Fruit fly (Drosophila melanogaster) whole organism, embryonic: ENCODE measurements around the gene CG43402.
A peak's percentile ranks its signal among the peaks of the same experiment; 100 is the strongest.

Experiments
- Blimp-1 ChIP-seq: fragments of 200-800 bp; sonication (Bioruptor generic); optimal IDR thresholded peaks from 3 replicates; lab custom pipeline; 2018; ENCODE audit warnings: missing biosample characterization, missing genetic modification characterization, mild to moderate bottlenecking, moderate library complexity, missing genetic modification reagents
- CG1024 ChIP-seq: fragments of 200-800 bp; sonication (Bioruptor generic); IDR thresholded peaks from 2 replicates; pipeline ENCODE4 v1.3.6; 2022; ENCODE audit warnings: missing biosample characterization, missing genetic modification characterization
- CG10274 ChIP-seq: fragments of 200-800 bp; sonication (Bioruptor generic); optimal IDR thresholded peaks from 3 replicates; lab custom pipeline; 2017; ENCODE audit warnings: missing biosample characterization, mild to moderate bottlenecking, missing genetic modification characterization
- CG10959 ChIP-seq: fragments of 200-800 bp; sonication (Bioruptor generic); IDR thresholded peaks from 2 replicates; pipeline ENCODE4 v1.3.6; 2022; ENCODE audit warnings: missing biosample characterization, missing genetic modification characterization
- CG10979 ChIP-seq: fragments of 200-800 bp; sonication (Bioruptor generic); optimal IDR thresholded peaks from 2 replicates; lab custom pipeline; 2018; ENCODE audit warnings: missing biosample characterization, mild to moderate bottlenecking, missing genetic modification characterization, moderate library complexity
- CG11085 ChIP-seq: fragments of 200-800 bp; sonication (Bioruptor generic); IDR thresholded peaks from 2 replicates; pipeline ENCODE4 v1.3.6; 2022; ENCODE audit warnings: missing biosample characterization, missing genetic modification characterization
- CG12155 ChIP-seq: fragments of 200-800 bp; sonication (Bioruptor generic); optimal IDR thresholded peaks from 3 replicates; lab custom pipeline; 2016; ENCODE audit warnings: missing biosample characterization, missing genetic modification characterization
- CG14667 ChIP-seq: fragments of 200-800 bp; sonication (Bioruptor generic); IDR thresholded peaks from 2 replicates; pipeline ENCODE4 v1.3.6; 2022; ENCODE audit warnings: missing biosample characterization, missing genetic modification characterization
- CG17361 ChIP-seq: fragments of 200-800 bp; sonication (Bioruptor generic); IDR thresholded peaks from 3 replicates; pipeline ENCODE4 v1.3.6; 2022; ENCODE audit warnings: missing biosample characterization, missing genetic modification characterization
- CG3163 ChIP-seq: fragments of 200-800 bp; sonication (Bioruptor generic); optimal IDR thresholded peaks from 3 replicates; lab custom pipeline; 2016; ENCODE audit warnings: missing biosample characterization, missing genetic modification characterization
- CG32532 ChIP-seq: fragments of 200-800 bp; sonication (Bioruptor generic); IDR thresholded peaks from 2 replicates; pipeline ENCODE4 v1.3.6; 2022; ENCODE audit warnings: missing biosample characterization, missing genetic modification characterization
- CG32767 ChIP-seq: fragments of 200-800 bp; sonication (Bioruptor generic); IDR thresholded peaks from 2 replicates; pipeline ENCODE4 v1.3.6; 2022; ENCODE audit warnings: missing biosample characterization, missing genetic modification characterization
- CG4854 ChIP-seq: fragments of 200-800 bp; sonication (Bioruptor generic); optimal IDR thresholded peaks from 2 replicates; lab custom pipeline; 2016; ENCODE audit warnings: missing biosample characterization, missing genetic modification characterization, inconsistent platforms
- CG5245 ChIP-seq: fragments of 200-800 bp; sonication (Bioruptor generic); optimal IDR thresholded peaks from 3 replicates; lab custom pipeline; 2016; ENCODE audit warnings: missing biosample characterization, missing genetic modification characterization
- CG6254 ChIP-seq: fragments of 200-800 bp; sonication (Bioruptor generic); optimal IDR thresholded peaks from 3 replicates; lab custom pipeline; 2017; ENCODE audit warnings: mild to moderate bottlenecking, missing biosample characterization, missing genetic modification reagents, missing genetic modification characterization
- CG6765 ChIP-seq: fragments of 200-800 bp; sonication (Bioruptor generic); optimal IDR thresholded peaks from 3 replicates; lab custom pipeline; 2017; ENCODE audit warnings: missing biosample characterization, mild to moderate bottlenecking, missing genetic modification characterization
- CG7963 ChIP-seq: fragments of 200-800 bp; sonication (Bioruptor generic); IDR thresholded peaks from 3 replicates; pipeline ENCODE4 v1.3.6; 2022; ENCODE audit warnings: missing biosample characterization, missing genetic modification characterization; ENCODE audit not compliant: partially characterized antibody
- Dek ChIP-seq: fragments of 200-800 bp; sonication (Bioruptor generic); optimal IDR thresholded peaks from 3 replicates; lab custom pipeline; 2019; ENCODE audit warnings: missing biosample characterization, mild to moderate bottlenecking, missing genetic modification characterization, moderate library complexity
- Doc3 ChIP-seq: fragments of 200-800 bp; sonication (Bioruptor generic); IDR thresholded peaks from 3 replicates; pipeline ENCODE4 v1.3.6; 2022; ENCODE audit warnings: missing biosample characterization, missing genetic modification characterization; ENCODE audit not compliant: partially characterized antibody
- Ets97D ChIP-seq: fragments of 200-800 bp; sonication (Bioruptor generic); optimal IDR thresholded peaks from 3 replicates; lab custom pipeline; 2016; ENCODE audit warnings: missing biosample characterization, missing genetic modification characterization
- Gsc ChIP-seq: fragments of 200-800 bp; sonication (Bioruptor generic); IDR thresholded peaks from 2 replicates; pipeline ENCODE4 v1.3.6; 2022; ENCODE audit warnings: missing biosample characterization, missing genetic modification characterization
- Gug ChIP-seq: fragments of 200-800 bp; sonication (Bioruptor generic); IDR thresholded peaks from 4 replicates; pipeline ENCODE4 v1.3.6; 2022; ENCODE audit warnings: missing biosample characterization, missing genetic modification characterization
- Hey ChIP-seq: fragments of 200-800 bp; sonication (Bioruptor generic); optimal IDR thresholded peaks from 3 replicates; lab custom pipeline; 2018; ENCODE audit warnings: missing biosample characterization, mild to moderate bottlenecking, missing genetic modification characterization
- Hmx ChIP-seq: fragments of 200-800 bp; sonication (Bioruptor generic); optimal IDR thresholded peaks from 2 replicates; lab custom pipeline; 2016; ENCODE audit warnings: missing biosample characterization, missing genetic modification characterization
- Hr39 ChIP-seq: fragments of >200 bp; optimal IDR thresholded peaks from 2 replicates; lab custom pipeline; 2017
- Hr78 ChIP-seq, 2 experiments: fragments of 200-800 bp in 1 of 2; fragments of >200 bp in 1 of 2; sonication (Bioruptor generic) in 1 of 2; optimal IDR thresholded peaks; 2 replicates each; lab custom pipeline; 2017 to 2019; ENCODE audit warnings: missing biosample characterization in 2 of 2, missing genetic modification characterization in 2 of 2, mild to moderate bottlenecking in 1 of 2, moderate library complexity in 1 of 2
- Hsf ChIP-seq: fragments of 200-800 bp; sonication (Bioruptor generic); optimal IDR thresholded peaks from 3 replicates; lab custom pipeline; 2016; ENCODE audit warnings: missing biosample characterization, missing genetic modification characterization
- Oli ChIP-seq: fragments of 200-800 bp; sonication (Bioruptor generic); optimal IDR thresholded peaks from 2 replicates; lab custom pipeline; 2018; ENCODE audit warnings: missing biosample characterization, mild to moderate bottlenecking, missing genetic modification characterization, moderate library complexity
- Ptx1 ChIP-seq: fragments of 200-800 bp; sonication (Bioruptor generic); IDR thresholded peaks from 2 replicates; pipeline ENCODE4 v1.3.6; 2022; ENCODE audit warnings: missing biosample characterization, missing genetic modification characterization
- Sry-β ChIP-seq: fragments of 200-800 bp; sonication (Bioruptor generic); optimal IDR thresholded peaks from 2 replicates; lab custom pipeline; 2018; ENCODE audit warnings: missing biosample characterization, mild to moderate bottlenecking, missing genetic modification characterization, moderate library complexity
- Usf ChIP-seq: fragments of 200-800 bp; sonication (Bioruptor generic); optimal IDR thresholded peaks from 2 replicates; lab custom pipeline; 2017; ENCODE audit warnings: missing genotype, missing biosample characterization, missing genetic modification characterization
- Xrp1 ChIP-seq: fragments of 200-800 bp; sonication (Bioruptor generic); IDR thresholded peaks from 2 replicates; pipeline ENCODE4 v1.3.6; 2022; ENCODE audit warnings: missing biosample characterization, missing genetic modification characterization
- ci ChIP-seq: fragments of 200-800 bp; sonication (Bioruptor generic); IDR thresholded peaks from 3 replicates; pipeline ENCODE4 v1.3.6; 2022; ENCODE audit warnings: missing biosample characterization, missing genetic modification characterization
- eve ChIP-seq, 2 experiments: fragments of >200 bp; optimal IDR thresholded peaks; 2 replicates each; lab custom pipeline; 2017; ENCODE audit warnings: missing biosample characterization in 2 of 2, missing genetic modification characterization in 2 of 2
- gcm2 ChIP-seq: fragments of 200-800 bp; sonication (Bioruptor generic); optimal IDR thresholded peaks from 2 replicates; lab custom pipeline; 2016; ENCODE audit warnings: missing biosample characterization, missing genetic modification characterization
- gfzf ChIP-seq: fragments of 200-800 bp; sonication (Bioruptor generic); optimal IDR thresholded peaks from 2 replicates; lab custom pipeline; 2016; ENCODE audit warnings: missing biosample characterization, mild to moderate bottlenecking, missing genetic modification characterization, moderate library complexity
- hkb ChIP-seq, 2 experiments: fragments of 200-800 bp in 1 of 2; fragments of >200 bp in 1 of 2; sonication (Bioruptor generic) in 1 of 2; IDR thresholded peaks in 1 of 2; optimal IDR thresholded peaks in 1 of 2; 2 replicates each; pipeline versions ENCODE4 v1.3.6 to Lab custom; 2017 to 2022; ENCODE audit warnings: missing biosample characterization in 1 of 2, missing genetic modification characterization in 1 of 2
- hth ChIP-seq: fragments of >200 bp; optimal IDR thresholded peaks from 2 replicates; lab custom pipeline; 2017; ENCODE audit warnings: inconsistent platforms
- lilli ChIP-seq: fragments of 200-800 bp; sonication (Bioruptor generic); optimal IDR thresholded peaks from 3 replicates; lab custom pipeline; 2016; ENCODE audit warnings: missing biosample characterization, missing genetic modification characterization
- lmd ChIP-seq: fragments of 200-800 bp; sonication (Bioruptor generic); IDR thresholded peaks from 2 replicates; pipeline ENCODE4 v1.3.6; 2022; ENCODE audit warnings: missing biosample characterization, missing genetic modification characterization
- lola ChIP-seq, 3 experiments: fragments of >200 bp in 2 of 3; fragments of 200-800 bp in 1 of 3; sonication (Bioruptor generic) in 1 of 3; optimal IDR thresholded peaks; 2 replicates each; lab custom pipeline; 2017 to 2019; ENCODE audit warnings: missing biosample characterization in 3 of 3, missing genetic modification characterization in 3 of 3, mild to moderate bottlenecking in 1 of 3, moderate library complexity in 1 of 3
- mam ChIP-seq: fragments of 200-800 bp; sonication (Bioruptor generic); optimal IDR thresholded peaks from 3 replicates; lab custom pipeline; 2016; ENCODE audit warnings: missing biosample characterization, missing genetic modification characterization
- nom ChIP-seq: fragments of 200-800 bp; sonication (Bioruptor generic); optimal IDR thresholded peaks from 2 replicates; lab custom pipeline; 2017; ENCODE audit warnings: missing biosample characterization, missing genetic modification characterization, mild to moderate bottlenecking, moderate library complexity, missing genetic modification reagents
- oc ChIP-seq: fragments of 200-800 bp; sonication (Bioruptor generic); optimal IDR thresholded peaks from 2 replicates; lab custom pipeline; 2018; ENCODE audit warnings: missing biosample characterization, mild to moderate bottlenecking, missing genetic modification characterization, moderate library complexity
- pan ChIP-seq, 4 experiments: fragments of >200 bp in 3 of 4; fragments of 200-800 bp in 1 of 4; sonication (Bioruptor generic) in 1 of 4; optimal IDR thresholded peaks in 3 of 4; IDR thresholded peaks in 1 of 4; 2 replicates each; pipeline versions ENCODE4 v1.3.6 to Lab custom; 2017 to 2022; ENCODE audit warnings: missing biosample characterization in 2 of 4, missing genetic modification characterization in 2 of 4, mixed read lengths in 1 of 4
- prd ChIP-seq, 3 experiments: fragments of >200 bp in 2 of 3; fragments of 200-800 bp in 1 of 3; sonication (Bioruptor generic) in 1 of 3; optimal IDR thresholded peaks in 2 of 3; IDR thresholded peaks in 1 of 3; 2 replicates in 2 of 3; 3 replicates in 1 of 3; pipeline versions ENCODE4 v1.3.6 to Lab custom; 2017 to 2022; ENCODE audit warnings: missing biosample characterization in 1 of 3, missing genetic modification characterization in 1 of 3
- sd ChIP-seq: fragments of 200-800 bp; sonication (Bioruptor generic); optimal IDR thresholded peaks from 3 replicates; lab custom pipeline; 2018; ENCODE audit warnings: missing biosample characterization, mild to moderate bottlenecking, missing genetic modification characterization, moderate library complexity
- seq ChIP-seq: fragments of 200-800 bp; sonication (Bioruptor generic); IDR thresholded peaks from 2 replicates; pipeline ENCODE4 v1.3.6; 2022; ENCODE audit warnings: missing biosample characterization, missing genetic modification characterization
- vfl ChIP-seq: fragments of 200-800 bp; sonication (Bioruptor generic); optimal IDR thresholded peaks from 2 replicates; lab custom pipeline; 2016; ENCODE audit warnings: missing biosample characterization, missing genetic modification characterization

The CG43402 gene

DNA sequence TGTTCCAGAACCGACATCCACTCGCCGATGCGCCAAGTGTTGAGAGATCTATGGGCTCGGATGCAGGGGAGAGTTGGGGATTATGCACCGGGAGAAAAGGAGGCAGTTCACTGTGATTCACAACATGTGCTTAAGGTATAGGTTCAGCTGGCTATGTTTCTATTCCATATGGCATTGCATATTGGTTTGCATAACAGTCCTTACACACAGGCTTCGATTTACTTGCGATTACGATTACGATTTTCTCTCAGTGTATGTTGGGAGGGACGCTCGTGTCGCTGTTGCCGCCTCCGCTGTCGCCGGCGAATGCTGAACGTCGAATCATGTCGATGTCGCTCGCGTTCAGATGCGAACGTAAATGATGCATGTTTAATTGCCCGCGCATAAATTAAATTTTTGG lies 8.7 kb upstream of the CG43402 start (continued):
- TF ChIP-seq Dek (peak; percentile 57), CG17361 (GFP tag; lab: Robert Waterston, UW) (peak; percentile 95), CG12155 (GFP tag; lab: Kevin White, UChicago) (no peak), Oli (tag; lab: Kevin White, UChicago) (peak; percentile 49), vfl (GFP tag; lab: Kevin White, UChicago) (peak; percentile 56), ci (GFP tag; lab: Robert Waterston, UW) (peak; percentile 98), pan (optimal IDR thresholded peaks at IDR 0.05; lab: Kevin White, UChicago) (no peak), pan (GFP tag; optimal IDR thresholded peaks at IDR 0.05 in 1 of 2, IDR thresholded peaks at IDR 0.05 in 1 of 2) (peak in 1 of 2 experiments; percentile 96), CG7963 (GFP tag; lab: Robert Waterston, UW) (no peak), CG5245 (GFP tag; lab: Kevin White, UChicago) (no peak), Blimp-1 (GFP tag; lab: Kevin White, UChicago) (peak; percentile 94), Gsc (peak; percentile 94), gfzf (GFP tag; lab: Kevin White, UChicago) (no peak), Usf (GFP tag; lab: Kevin White, UChicago) (no peak), CG6254 (GFP tag; lab: Kevin White, UChicago) (peak; percentile 91), Hr39 (lab: Kevin White, UChicago) (no peak), CG4854 (GFP tag; lab: Kevin White, UChicago) (no peak), CG10959 (no peak), hth (lab: Kevin White, UChicago) (no peak), Ptx1 (GFP tag; lab: Robert Waterston, UW) (0 out of 2 replicates have a peak, but pooled peaks have one; percentile 6), gcm2 (GFP tag; lab: Kevin White, UChicago) (no peak), Hr78 (GFP tag; optimal IDR thresholded peaks at IDR 0.05; lab: Kevin White, UChicago) (peak in 1 of 2 experiments; percentile 42), CG10979 (tag; lab: Kevin White, UChicago) (peak; percentile 90), prd (optimal IDR thresholded peaks at IDR 0.05; lab: Kevin White, UChicago) (no peak), prd (GFP tag; IDR thresholded peaks at IDR 0.05; lab: Robert Waterston, UW) (peak; percentile 96), sd (tag; lab: Kevin White, UChicago) (no peak), Xrp1 (GFP tag; lab: Robert Waterston, UW) (peak; percentile 96), Hmx (GFP tag; lab: Kevin White, UChicago) (peak; percentile 5), seq (peak; percentile 37; the same call in 1 of the 2 replicates), nom (GFP tag; lab: Kevin White, UChicago) (peak; percentile 80), CG3163 (GFP tag; lab: Kevin White, UChicago) (peak; percentile 35), Sry-β (GFP tag; lab: Kevin White, UChicago) (peak; percentile 40), CG10274 (peak; percentile 77), CG14667 (GFP tag; lab: Robert Waterston, UW) (peak; percentile 91), Doc3 (GFP tag; lab: Robert Waterston, UW) (no peak), mam (peak; percentile 81), Hsf (GFP tag; lab: Kevin White, UChicago) (peak; percentile 94), CG32767 (peak; percentile 79; the same call in 1 of the 2 replicates), oc (no peak), CG1024 (GFP tag; lab: Robert Waterston, UW) (peak; percentile 57; the same call in 1 of the 2 replicates), lola (GFP tag; optimal IDR thresholded peaks at IDR 0.05; lab: Kevin White, UChicago) (no peak), eve (GFP tag; optimal IDR thresholded peaks at IDR 0.05; lab: Kevin White, UChicago) (peak in 1 of 2 experiments; percentile 95), CG6765 (GFP tag; lab: Kevin White, UChicago) (peak; percentile 58), Hey (tag; lab: Kevin White, UChicago) (peak; percentile 36), CG32532 (GFP tag; lab: Robert Waterston, UW) (peak; percentile 82), hkb (optimal IDR thresholded peaks at IDR 0.05; lab: Kevin White, UChicago) (no peak), hkb (GFP tag; IDR thresholded peaks at IDR 0.05; lab: Robert Waterston, UW) (no peak), Gug (GFP tag; lab: Robert Waterston, UW) (peak; percentile 94), lilli (GFP tag; lab: Kevin White, UChicago) (no peak), lmd (GFP tag; lab: Robert Waterston, UW) (no peak), CG11085 (GFP tag; lab: Robert Waterston, UW) (peak; percentile 74), Ets97D (GFP tag; lab: Kevin White, UChicago) (no peak)
